Fruit fly (Drosophila melanogaster): ENCODE data around the gene CG4666.

CG4666 gene

DNA sequence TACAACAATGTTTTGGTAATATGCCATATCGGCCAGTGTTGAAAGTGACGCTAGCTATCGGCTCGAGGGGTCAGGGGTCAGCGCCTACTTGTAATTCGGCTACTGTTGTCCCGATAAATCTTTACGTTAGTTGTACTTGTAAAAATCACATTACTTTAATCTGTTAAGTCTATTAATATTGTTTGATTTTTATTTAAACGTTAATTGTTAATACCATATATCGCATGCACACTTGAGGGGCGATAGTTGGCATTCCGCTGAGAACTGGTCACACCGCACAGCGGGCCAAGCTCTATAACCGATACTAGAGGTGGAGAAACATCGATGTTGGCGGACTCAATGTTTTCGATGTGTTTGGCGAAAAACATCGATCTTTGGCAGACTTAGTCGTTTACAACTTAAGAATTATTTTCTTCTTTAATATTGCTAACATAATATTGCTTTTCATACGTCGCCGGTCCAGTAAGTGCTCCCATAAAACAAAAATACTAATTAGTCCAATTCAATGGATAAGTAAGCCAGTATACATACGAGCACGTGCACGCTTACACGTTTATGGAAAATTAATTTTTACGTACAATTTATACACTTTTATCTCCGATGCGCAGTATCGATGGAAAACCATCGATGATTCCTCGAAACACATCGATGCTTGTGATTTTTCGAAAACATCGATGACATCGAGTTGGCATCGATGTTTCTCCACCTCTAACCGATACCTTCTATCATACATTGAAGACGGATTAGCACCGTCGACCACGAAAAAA is 40.2 kb downstream of the CG4666 start, which contains the start of the genes rux and MCTS1 (continued):
- TF ChIP-seq lbe (GFP tag; optimal IDR thresholded peaks at IDR 0.05): peak; percentile 40
- no peak for TF ChIP-seq prd (optimal IDR thresholded peaks at IDR 0.05)
- peak; percentile 45; the same call in 2 of the 3 replicates for TF ChIP-seq prd (GFP tag; IDR thresholded peaks at IDR 0.05)
- peak; percentile 60 for TF ChIP-seq CG8290 (GFP tag; optimal IDR thresholded peaks at IDR 0.05)
- TF ChIP-seq CG8290 (tag; optimal IDR thresholded peaks at IDR 0.05): peak; percentile 73 to 93
- TF ChIP-seq CTCF (GFP tag; optimal IDR thresholded peaks at IDR 0.05): no peak
- no peak for TF ChIP-seq aop (GFP tag; IDR thresholded peaks at IDR 0.05)
- peak in 1 of 2 experiments; percentile 54 for TF ChIP-seq tll (GFP tag; optimal IDR thresholded peaks at IDR 0.05)
- TF ChIP-seq HLH54F (GFP tag; optimal IDR thresholded peaks at IDR 0.05): peak; percentile 39
- peak; percentile 55 for TF ChIP-seq slbo (GFP tag; IDR thresholded peaks at IDR 0.05)
- peak; percentile 57; the same call in 2 of the 3 replicates for TF ChIP-seq Dbx (GFP tag; IDR thresholded peaks at IDR 0.05)
- peak; percentile 31 for TF ChIP-seq bcd (GFP tag; optimal IDR thresholded peaks at IDR 0.05)
- TF ChIP-seq hbn (GFP tag; IDR thresholded peaks at IDR 0.05; ENCODE audit: partially characterized antibody): peak; percentile 87
- TF ChIP-seq bab2 (GFP tag; optimal IDR thresholded peaks at IDR 0.05): peak; percentile 9
- peak; percentile 32 for TF ChIP-seq Camta (GFP tag; optimal IDR thresholded peaks at IDR 0.05)
- peak; percentile 6 for TF ChIP-seq CG7556 (GFP tag; optimal IDR thresholded peaks at IDR 0.05)
- peak; percentile 35 for TF ChIP-seq NC2β (GFP tag; optimal IDR thresholded peaks at IDR 0.05)
- TF ChIP-seq row (GFP tag; IDR thresholded peaks at IDR 0.05): peak; percentile 87
- peak; percentile 14 for TF ChIP-seq CG2712 (tag; optimal IDR thresholded peaks at IDR 0.05)
- TF ChIP-seq CG14710 (tag; optimal IDR thresholded peaks at IDR 0.05): peak; percentile 55
- peak; percentile 22 for TF ChIP-seq tin (GFP tag; optimal IDR thresholded peaks at IDR 0.05)
- TF ChIP-seq tio (GFP tag; optimal IDR thresholded peaks at IDR 0.05): peak; percentile 42
- peak; percentile 22; the same call in 1 of the 3 replicates for TF ChIP-seq Aef1 (GFP tag; IDR thresholded peaks at IDR 0.05)
- peak; percentile 3 for TF ChIP-seq kay (GFP tag; optimal IDR thresholded peaks at IDR 0.05)
- no peak for TF ChIP-seq rib (GFP tag; IDR thresholded peaks at IDR 0.05)
- peak; percentile 8 for TF ChIP-seq tup (GFP tag; optimal IDR thresholded peaks at IDR 0.05)
- peak; percentile 94 for TF ChIP-seq amos (GFP tag; IDR thresholded peaks at IDR 0.05; ENCODE audit: partially characterized antibody)
- peak; percentile 45; the same call in 1 of the 2 replicates for TF ChIP-seq al (GFP tag; IDR thresholded peaks at IDR 0.05)
- no peak for TF ChIP-seq CG4360 (GFP tag; IDR thresholded peaks at IDR 0.05)
- peak; percentile 19 for TF ChIP-seq Xbp1 (GFP tag; optimal IDR thresholded peaks at IDR 0.05)
- peak; percentile 91 for TF ChIP-seq CG14860 (GFP tag; IDR thresholded peaks at IDR 0.05; ENCODE audit: partially characterized antibody)
- peak; percentile 95 for TF ChIP-seq CG13287 (GFP tag; IDR thresholded peaks at IDR 0.05; ENCODE audit: partially characterized antibody)
- TF ChIP-seq Rfx (GFP tag; IDR thresholded peaks at IDR 0.05): peak; percentile 56
- peak; percentile 14 for TF ChIP-seq Hr3 (GFP tag; optimal IDR thresholded peaks at IDR 0.05)
- TF ChIP-seq CG2120 (GFP tag; optimal IDR thresholded peaks at IDR 0.05): peak; percentile 56
- peak in 1 of 3 experiments; percentile 19 for TF ChIP-seq lola (GFP tag; optimal IDR thresholded peaks at IDR 0.05)
- TF ChIP-seq ac (GFP tag; optimal IDR thresholded peaks at IDR 0.05): no peak
- peak; percentile 64 to 100 for TF ChIP-seq Hr78 (GFP tag; optimal IDR thresholded peaks at IDR 0.05)
- peak; percentile 2 for TF ChIP-seq NfI (GFP tag; optimal IDR thresholded peaks at IDR 0.05)
- peak; percentile 86 for TF ChIP-seq ato (GFP tag; IDR thresholded peaks at IDR 0.05; ENCODE audit: partially characterized antibody)
- peak; percentile 31 for TF ChIP-seq sug (tag; optimal IDR thresholded peaks at IDR 0.05)
- peak; percentile 10 for TF ChIP-seq lab (GFP tag; optimal IDR thresholded peaks at IDR 0.05)
- no peak for TF ChIP-seq CG4328 (GFP tag; optimal IDR thresholded peaks at IDR 0.05)
- peak in 1 of 2 experiments; percentile 27 for TF ChIP-seq dpn (GFP tag; optimal IDR thresholded peaks at IDR 0.05)
- TF ChIP-seq Oli (tag; optimal IDR thresholded peaks at IDR 0.05): peak; percentile 6
- no peak for TF ChIP-seq CG17912 (GFP tag; optimal IDR thresholded peaks at IDR 0.05)
- TF ChIP-seq HLH3B (GFP tag; IDR thresholded peaks at IDR 0.05): no peak
- TF ChIP-seq fd96Cb (tag; optimal IDR thresholded peaks at IDR 0.05): peak; percentile 5
- peak; percentile 72 for TF ChIP-seq CG2116 (GFP tag; optimal IDR thresholded peaks at IDR 0.05)
